Worm (Caenorhabditis elegans): ENCODE data around the gene F58H1.7.
A peak's percentile ranks its signal among the peaks of the same experiment; 100 is the strongest.

The F58H1.7 gene

DNA sequence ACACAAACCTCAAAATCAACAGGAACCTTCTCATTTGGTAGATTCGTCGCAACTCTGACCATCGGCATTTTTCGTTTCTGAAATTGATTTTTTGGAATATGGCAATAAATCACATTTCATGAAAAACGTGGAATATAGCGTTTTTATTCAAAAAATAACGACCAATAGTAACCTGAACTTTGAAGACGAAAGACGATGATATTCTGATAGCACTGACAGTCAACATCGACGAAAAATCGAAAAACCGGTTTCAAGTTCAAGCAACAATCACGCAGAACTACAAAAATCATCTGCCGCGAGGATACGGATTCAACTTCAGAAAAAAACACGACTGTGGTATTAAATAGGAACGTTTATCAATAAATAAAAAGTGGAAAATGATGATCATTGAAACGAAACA, 13.6 kb upstream of the F58H1.7 start, which contains the start of gene mif-2:
mif-2 (minus strand) TSS at position 281 of the 400 bp plus-strand sequence.
- TF ChIP-seq Y53G8AR.9 (GFP tag; conservative IDR thresholded peaks at IDR 0.05): no peak
- peak; percentile 19 for TF ChIP-seq F49E8.2 (tag; optimal IDR thresholded peaks at IDR 0.05; ENCODE audit: insufficient read depth)
- TF ChIP-seq him-1 (tag; optimal IDR thresholded peaks at IDR 0.05): peak; percentile 14
- no peak for TF ChIP-seq lir-1 (GFP tag; conservative IDR thresholded peaks at IDR 0.05)
- no peak for TF ChIP-seq B0261.1 (tag; optimal IDR thresholded peaks at IDR 0.05)
- no peak for TF ChIP-seq hlh-26 (GFP tag; conservative IDR thresholded peaks at IDR 0.05)
- no peak for TF ChIP-seq ceh-58 (GFP tag; IDR thresholded peaks at IDR 0.05)
- no peak for TF ChIP-seq nhr-120 (GFP tag; IDR thresholded peaks at IDR 0.05)
- TF ChIP-seq snpc-3.4 (tag; optimal IDR thresholded peaks at IDR 0.05): peak; percentile 43
- 0 out of 2 replicates have a peak, but pooled peaks have one; percentile 5 for TF ChIP-seq madf-6 (GFP tag; IDR thresholded peaks at IDR 0.05)
- TF ChIP-seq snpc-1.3 (tag; optimal IDR thresholded peaks at IDR 0.05; ENCODE audit: insufficient read depth): peak; percentile 5
- TF ChIP-seq F55B11.4 (tag; optimal IDR thresholded peaks at IDR 0.05; ENCODE audit: borderline replicate concordance, insufficient read depth): no peak
- no peak for TF ChIP-seq snpc-4 (GFP tag; optimal IDR thresholded peaks at IDR 0.05)
- peak in 1 of 4 experiments; percentile 61 for TF ChIP-seq snpc-4 (tag; optimal IDR thresholded peaks at IDR 0.05)
- no peak for TF ChIP-seq tbx-9 (tag; optimal IDR thresholded peaks at IDR 0.05; ENCODE audit: borderline replicate concordance)

- TF ChIP-seq snpc-4 (GFP tag; optimal IDR thresholded peaks at IDR 0.05) (no peak), snpc-4 (tag; optimal IDR thresholded peaks at IDR 0.05) (peak in 1 of 4 experiments; percentile 9), cebp-1 (GFP tag; IDR thresholded peaks at IDR 0.05) (no peak), cebp-1 (tag; optimal IDR thresholded peaks at IDR 0.05) (peak; percentile 52), madf-10 (tag; optimal IDR thresholded peaks at IDR 0.05) (peak; percentile 19), Y67H2A.10 (GFP tag; conservative IDR thresholded peaks at IDR 0.05) (no peak), ekl-4 (GFP tag; IDR thresholded peaks at IDR 0.05) (no peak), tbp1 (GFP tag; optimal IDR thresholded peaks at IDR 0.05) (peak; percentile 5), lin-26 (GFP tag; IDR thresholded peaks at IDR 0.05) (no peak), ZK185.1 (tag; optimal IDR thresholded peaks at IDR 0.05; ENCODE audit: poor library complexity, severe bottlenecking) (peak; percentile 7), hmg-1.2 (GFP tag; IDR thresholded peaks at IDR 0.05) (0 out of 2 replicates have a peak, but pooled peaks have one; percentile 9), nhr-80 (tag; optimal IDR thresholded peaks at IDR 0.05) (peak; percentile 66)
Observed at ce11 chrV:11976734-11977133, 12.1 kb upstream of the F58H1.7 start.

DNA sequence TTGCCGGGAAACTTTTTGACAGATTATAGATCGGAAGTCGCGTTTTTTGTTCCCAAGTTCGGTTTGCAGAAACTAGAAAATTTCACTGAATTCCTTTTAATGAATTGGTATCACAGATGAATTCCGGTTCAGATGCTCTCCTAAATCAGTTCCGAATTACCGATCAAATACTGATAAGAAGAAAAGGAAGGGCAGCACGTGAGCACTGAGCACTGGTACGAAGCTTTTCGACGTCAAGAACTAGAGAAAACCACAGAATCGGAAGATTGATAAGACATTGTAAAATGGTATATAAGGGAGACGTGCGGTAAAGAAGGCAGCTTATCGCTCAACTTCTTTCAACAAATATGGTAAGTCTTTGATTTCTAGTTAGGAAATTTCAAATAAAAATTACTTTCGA, 10.6 kb upstream of the F58H1.7 start, which contains the start of gene cpr-1:
cpr-1 (plus strand) TSS at position 319 of the 400 bp plus-strand sequence.
- peak; percentile 93 for TF ChIP-seq nhr-80 (tag; optimal IDR thresholded peaks at IDR 0.05)
- peak; percentile 59 for TF ChIP-seq ztf-22 (GFP tag; optimal IDR thresholded peaks at IDR 0.05)
- peak; percentile 87 for TF ChIP-seq ets-4 (GFP tag; optimal IDR thresholded peaks at IDR 0.05)
- no peak for TF ChIP-seq ekl-4 (GFP tag; IDR thresholded peaks at IDR 0.05)
- no peak for TF ChIP-seq F22D6.2 (tag; optimal IDR thresholded peaks at IDR 0.05)
- no peak for TF ChIP-seq snpc-4 (GFP tag; optimal IDR thresholded peaks at IDR 0.05)
- TF ChIP-seq snpc-4 (tag; optimal IDR thresholded peaks at IDR 0.05): peak in 1 of 4 experiments; percentile 25
- no peak for TF ChIP-seq hrde-1 (tag; optimal IDR thresholded peaks at IDR 0.05; ENCODE audit: borderline replicate concordance)

ce11 chrV:11960831-11961190, 3.8 kb downstream of the F58H1.7 start:
- TF ChIP-seq ccch-3 (GFP tag; optimal IDR thresholded peaks at IDR 0.05): no peak
